Worm (Caenorhabditis elegans) whole organism, early embryonic: ENCODE measurements around the gene F38B7.17.
A peak's percentile ranks its signal among the peaks of the same experiment; 100 is the strongest.

Experiments used
- B0310.2 ChIP-seq: sonication (generic microtip); optimal IDR thresholded peaks from 2 replicates; lab custom pipeline; 2016; ENCODE audit warnings: mild to moderate bottlenecking, missing genetic modification characterization, missing compliant biosample characterization
- F13C5.2 ChIP-seq: sonication (generic microtip); optimal IDR thresholded peaks from 2 replicates; lab custom pipeline; 2017; ENCODE audit warnings: mild to moderate bottlenecking, missing genetic modification characterization, inconsistent platforms, missing compliant biosample characterization
- aly-1 ChIP-seq: sonication (generic microtip); optimal IDR thresholded peaks from 2 replicates; lab custom pipeline; 2016; ENCODE audit warnings: missing genetic modification characterization, missing compliant biosample characterization
- ama-1 ChIP-seq: fragments of 150-350 bp; optimal IDR thresholded peaks from 2 replicates; lab custom pipeline; 2014
- ceh-13 ChIP-seq: fragments of 200-800 bp; sonication (Bioruptor generic); optimal IDR thresholded peaks from 2 replicates; lab custom pipeline; 2018; ENCODE audit warnings: mild to moderate bottlenecking, missing genetic modification characterization, missing compliant biosample characterization
- ceh-36 ChIP-seq: sonication (generic microtip); optimal IDR thresholded peaks from 2 replicates; lab custom pipeline; 2016; ENCODE audit warnings: missing genetic modification characterization, inconsistent platforms, missing compliant biosample characterization
- ets-7 ChIP-seq: sonication (generic microtip); optimal IDR thresholded peaks from 2 replicates; lab custom pipeline; 2016; ENCODE audit warnings: missing genotype, missing genetic modification characterization, missing compliant biosample characterization
- flt-1 ChIP-seq: fragments of 200-800 bp; sonication (Bioruptor generic); IDR thresholded peaks from 2 replicates; pipeline ENCODE4 v1.3.6; 2022; ENCODE audit warnings: missing genetic modification characterization, missing compliant biosample characterization
- hmbx-1 ChIP-seq: sonication (generic microtip); optimal IDR thresholded peaks from 2 replicates; lab custom pipeline; 2016; ENCODE audit warnings: mild to moderate bottlenecking, missing genetic modification characterization, missing compliant biosample characterization
- hmg-4 ChIP-seq: fragments of 200-800 bp; sonication (Bioruptor generic); optimal IDR thresholded peaks from 2 replicates; lab custom pipeline; 2018; ENCODE audit warnings: mild to moderate bottlenecking, missing genetic modification characterization, missing compliant biosample characterization
- hnd-1 ChIP-seq: sonication (generic microtip); optimal IDR thresholded peaks from 2 replicates; lab custom pipeline; 2016; ENCODE audit warnings: missing genetic modification characterization, missing compliant biosample characterization
- pes-1 ChIP-seq: fragments of 200-800 bp; sonication (Bioruptor generic); IDR thresholded peaks from 2 replicates; pipeline ENCODE4 v1.3.6; 2022; ENCODE audit warnings: missing genetic modification reagents, missing genetic modification characterization, missing compliant biosample characterization
- scrt-1 ChIP-seq: fragments of 200-800 bp; sonication (Bioruptor generic); IDR thresholded peaks from 2 replicates; pipeline ENCODE4 v1.3.6; 2022; ENCODE audit warnings: missing genetic modification characterization, missing compliant biosample characterization
- sea-1 ChIP-seq: fragments of 200-800 bp; sonication (Bioruptor generic); conservative IDR thresholded peaks from 2 replicates; pipeline ENCODE4 v1.3.6; 2022; ENCODE audit warnings: missing genetic modification characterization, missing compliant biosample characterization
- tbx-11 ChIP-seq: fragments of 200-800 bp; sonication (Bioruptor generic); IDR thresholded peaks from 2 replicates; pipeline ENCODE4 v1.3.6; 2022; ENCODE audit warnings: missing genetic modification characterization, missing compliant biosample characterization
- tbx-37 ChIP-seq: fragments of 200-800 bp; sonication (Bioruptor generic); conservative IDR thresholded peaks from 2 replicates; pipeline ENCODE4 v1.3.6; 2022; ENCODE audit warnings: missing genetic modification reagents, missing genetic modification characterization, missing compliant biosample characterization
- tra-4 ChIP-seq: sonication (generic microtip); optimal IDR thresholded peaks from 2 replicates; lab custom pipeline; 2017; ENCODE audit warnings: missing genetic modification characterization, missing compliant biosample characterization

Gene F38B7.17

DNA sequence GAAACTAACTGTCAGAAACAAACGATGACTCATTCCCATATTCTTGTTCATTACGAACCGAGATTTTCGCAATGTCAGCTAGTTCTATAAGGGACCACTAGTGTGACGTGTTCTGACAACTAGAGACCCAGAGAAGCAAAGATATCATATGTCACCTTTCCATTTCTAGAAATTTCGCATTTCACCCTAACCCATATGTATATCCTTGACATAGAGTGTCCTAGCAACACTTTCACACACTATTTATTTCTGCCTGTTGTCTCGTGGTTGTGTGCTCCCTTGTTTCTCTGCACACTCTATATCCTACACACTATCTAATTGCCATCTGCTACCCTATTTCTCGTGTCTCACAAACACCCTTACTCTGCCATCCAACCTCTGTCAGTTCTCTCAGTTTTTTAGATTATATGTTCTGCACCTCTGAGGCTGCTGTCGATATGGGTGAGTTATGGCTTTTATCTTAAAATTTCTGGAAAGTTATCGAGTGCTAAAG, at the start of gene F38B7.17, which contains the start of gene F38B7.3:
Gene F38B7.17, minus strand, starts transcription at position 51 of the 493 bp plus-strand sequence.
Gene F38B7.3, plus strand, starts transcription at position 194 of the 493 bp plus-strand sequence.
- peak; percentile 38 for TF ChIP-seq F13C5.2 (tag; lab: Kevin White, UChicago)
- TF ChIP-seq ceh-36 (tag; lab: Kevin White, UChicago), result no peak
- TF ChIP-seq sea-1 (GFP tag; lab: Robert Waterston, UW), result no peak
- no peak for TF ChIP-seq tbx-11 (GFP tag; lab: Robert Waterston, UW)
- TF ChIP-seq ama-1 (lab: Kevin White, UChicago), result no peak
- TF ChIP-seq tra-4, result no peak

DNA sequence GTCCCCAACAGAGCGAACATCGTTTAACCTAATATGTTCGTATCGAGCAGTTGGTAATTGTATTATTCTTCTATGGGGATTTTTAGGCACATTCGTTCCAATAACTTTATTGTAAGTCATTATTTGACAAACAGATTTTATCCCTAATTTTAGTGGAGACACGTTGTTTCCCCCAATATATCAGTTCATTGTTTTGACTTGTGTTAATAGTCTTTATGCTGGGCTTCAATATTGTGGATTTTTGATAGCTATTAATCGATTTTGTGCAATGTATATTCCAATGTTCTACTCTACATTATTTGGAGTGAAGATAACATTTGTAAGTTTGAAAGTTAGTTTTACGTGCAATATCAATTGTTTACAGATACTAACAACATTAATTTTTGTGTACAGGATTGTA, 45.1 kb upstream of the F38B7.17 start:
- no peak for TF ChIP-seq sea-1 (GFP tag; lab: Robert Waterston, UW)
- no peak for TF ChIP-seq ceh-13 (GFP tag; lab: Kevin White, UChicago)
- no peak for TF ChIP-seq aly-1 (tag; lab: Kevin White, UChicago)

DNA sequence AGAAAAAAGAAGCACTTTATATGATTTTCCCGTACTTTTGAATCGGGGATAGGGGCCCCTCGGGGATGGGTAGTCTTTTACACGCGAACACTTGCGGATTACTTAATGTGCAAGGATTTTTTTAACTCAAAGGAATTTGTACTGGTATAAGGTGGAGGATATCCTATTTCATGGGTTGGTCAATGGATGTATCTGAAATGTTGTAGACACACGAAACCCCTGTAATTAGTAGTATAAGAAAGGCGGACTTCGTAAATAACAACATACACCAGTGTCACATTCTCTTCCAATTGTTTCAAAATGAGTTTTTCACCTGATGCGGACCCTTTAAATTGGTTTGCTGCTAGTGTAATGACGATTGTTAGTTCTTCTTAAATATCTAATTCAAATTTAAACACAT, 44.7 kb upstream of the F38B7.17 start, which contains the start of gene srx-80:
Gene srx-80, plus strand, starts transcription at position 301 of the 400 bp plus-strand sequence.
- TF ChIP-seq ama-1 (lab: Kevin White, UChicago) (no peak), scrt-1 (GFP tag; lab: Robert Waterston, UW) (no peak), B0310.2 (no peak), ceh-36 (tag; lab: Kevin White, UChicago) (no peak), sea-1 (GFP tag; lab: Robert Waterston, UW) (no peak), tbx-37 (GFP tag; lab: Robert Waterston, UW) (no peak), ceh-13 (GFP tag; lab: Kevin White, UChicago) (no peak), ets-7 (no peak), hnd-1 (no peak), tra-4 (no peak), tbx-11 (GFP tag; lab: Robert Waterston, UW) (no peak), hmbx-1 (tag; lab: Kevin White, UChicago) (no peak), flt-1 (GFP tag; lab: Robert Waterston, UW) (no peak), pes-1 (GFP tag; lab: Robert Waterston, UW) (no peak), hmg-4 (GFP tag; lab: Kevin White, UChicago) (no peak), aly-1 (tag; lab: Kevin White, UChicago) (no peak), F13C5.2 (tag; lab: Kevin White, UChicago) (no peak)

DNA sequence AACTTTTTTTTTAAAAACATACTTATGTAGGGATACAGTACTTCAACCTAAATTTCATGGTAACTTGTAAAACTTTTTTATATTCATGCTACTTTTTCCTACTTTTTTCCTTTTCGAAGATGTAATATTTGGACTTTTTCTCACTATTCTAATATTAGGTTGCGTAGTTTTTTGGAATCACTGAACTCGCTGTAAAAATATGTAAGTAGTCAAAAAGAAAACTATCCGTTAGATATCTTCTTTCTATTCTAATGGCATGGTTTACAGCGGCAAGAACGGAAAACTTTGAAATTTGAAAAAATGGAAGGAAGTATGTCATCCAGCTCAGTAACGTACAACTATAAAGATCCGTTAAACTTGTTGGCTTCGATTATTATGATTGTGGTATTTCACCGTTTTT, 40.7 kb upstream of the F38B7.17 start, which contains the start of gene srx-82:
Gene srx-82, plus strand, starts transcription at position 301 of the 400 bp plus-strand sequence.
- no peak for TF ChIP-seq ceh-13 (GFP tag; lab: Kevin White, UChicago)
- TF ChIP-seq scrt-1 (GFP tag; lab: Robert Waterston, UW), result no peak
- no peak for TF ChIP-seq hmbx-1 (tag; lab: Kevin White, UChicago)
- TF ChIP-seq tbx-37 (GFP tag; lab: Robert Waterston, UW), result no peak
- no peak for TF ChIP-seq ama-1 (lab: Kevin White, UChicago)
- TF ChIP-seq aly-1 (tag; lab: Kevin White, UChicago), result no peak
- no peak for TF ChIP-seq flt-1 (GFP tag; lab: Robert Waterston, UW)
- no peak for TF ChIP-seq sea-1 (GFP tag; lab: Robert Waterston, UW)
- TF ChIP-seq ceh-36 (tag; lab: Kevin White, UChicago), result no peak
- TF ChIP-seq ets-7, result no peak
- no peak for TF ChIP-seq hmg-4 (GFP tag; lab: Kevin White, UChicago)
- no peak for TF ChIP-seq B0310.2
- no peak for TF ChIP-seq pes-1 (GFP tag; lab: Robert Waterston, UW)
- TF ChIP-seq F13C5.2 (tag; lab: Kevin White, UChicago), result no peak

DNA sequence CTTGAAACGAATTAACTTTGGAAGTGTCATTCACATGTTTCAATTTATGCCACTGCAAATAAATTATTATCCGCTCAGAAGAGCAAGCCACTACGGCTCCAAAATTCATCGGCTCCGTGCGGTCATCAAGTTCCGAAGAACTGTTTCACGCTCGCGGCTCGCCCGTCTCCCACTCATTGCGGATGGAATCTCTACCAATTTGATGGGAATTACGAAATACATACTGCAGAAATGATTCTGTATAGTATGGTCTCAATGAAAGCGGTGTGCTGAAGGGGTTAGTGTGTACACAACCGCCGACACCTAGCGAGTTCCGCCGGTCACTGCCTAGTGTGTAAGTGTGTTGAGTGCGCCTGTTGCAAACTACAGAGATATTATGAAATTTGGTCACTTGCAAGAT, 36.4 kb upstream of the F38B7.17 start:
- TF ChIP-seq ceh-13 (GFP tag; lab: Kevin White, UChicago), result no peak
- no peak for TF ChIP-seq tra-4
- TF ChIP-seq scrt-1 (GFP tag; lab: Robert Waterston, UW), result no peak
- TF ChIP-seq F13C5.2 (tag; lab: Kevin White, UChicago), result no peak
- TF ChIP-seq B0310.2, result no peak
- TF ChIP-seq hmg-4 (GFP tag; lab: Kevin White, UChicago), result no peak
- no peak for TF ChIP-seq ceh-36 (tag; lab: Kevin White, UChicago)
- TF ChIP-seq ama-1 (lab: Kevin White, UChicago), result no peak
- TF ChIP-seq tbx-11 (GFP tag; lab: Robert Waterston, UW), result no peak
- TF ChIP-seq ets-7, result no peak
- no peak for TF ChIP-seq flt-1 (GFP tag; lab: Robert Waterston, UW)
- no peak for TF ChIP-seq hmbx-1 (tag; lab: Kevin White, UChicago)
- TF ChIP-seq hnd-1, result no peak
- TF ChIP-seq aly-1 (tag; lab: Kevin White, UChicago), result no peak
- no peak for TF ChIP-seq sea-1 (GFP tag; lab: Robert Waterston, UW)
- TF ChIP-seq tbx-37 (GFP tag; lab: Robert Waterston, UW), result no peak
- no peak for TF ChIP-seq pes-1 (GFP tag; lab: Robert Waterston, UW)

DNA sequence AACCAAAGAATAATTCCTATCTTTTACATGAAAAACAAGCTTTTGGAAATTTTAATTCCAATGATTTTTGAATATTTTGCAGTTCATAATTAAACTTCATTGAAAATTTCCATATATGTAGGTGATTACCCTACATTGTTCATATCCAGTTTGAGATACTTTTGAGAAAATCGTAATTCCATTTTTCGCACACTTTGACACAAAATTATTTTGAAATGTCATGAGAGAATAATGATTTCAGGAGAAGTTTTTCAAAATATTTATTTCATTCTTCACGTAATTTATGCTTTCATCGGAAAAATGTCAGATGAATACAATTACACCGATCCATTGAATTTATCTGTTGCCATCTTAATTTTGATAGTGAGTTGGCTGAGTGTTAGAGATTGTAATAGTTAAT, 34.4 kb upstream of the F38B7.17 start, which contains the start of gene srx-88:
Gene srx-88, plus strand, starts transcription at position 301 of the 400 bp plus-strand sequence.
- no peak for TF ChIP-seq hmg-4 (GFP tag; lab: Kevin White, UChicago)
- no peak for TF ChIP-seq aly-1 (tag; lab: Kevin White, UChicago)
- TF ChIP-seq ama-1 (lab: Kevin White, UChicago), result no peak
- TF ChIP-seq hmbx-1 (tag; lab: Kevin White, UChicago), result no peak
- TF ChIP-seq flt-1 (GFP tag; lab: Robert Waterston, UW), result no peak

DNA sequence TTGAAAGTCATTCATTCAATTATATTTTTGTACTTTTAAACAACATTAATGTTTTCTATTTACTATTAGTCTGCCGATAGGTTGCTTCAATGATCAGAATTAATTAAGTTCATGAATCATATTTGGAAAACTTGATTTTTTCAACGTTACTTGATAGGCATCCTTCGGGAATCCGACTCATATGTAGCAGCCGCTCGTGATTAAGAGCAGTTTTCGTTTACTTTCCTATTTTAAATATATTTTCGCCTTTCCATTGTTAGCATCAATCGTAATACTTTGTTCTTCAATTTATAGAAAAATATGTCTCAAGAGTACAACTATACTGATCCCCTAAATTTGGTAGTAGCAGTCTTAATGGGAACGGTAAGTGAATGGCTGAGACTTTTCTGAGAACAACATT, 32.1 kb upstream of the F38B7.17 start, which contains the start of gene srx-90:
Gene srx-90, plus strand, starts transcription at position 301 of the 400 bp plus-strand sequence.
- TF ChIP-seq scrt-1 (GFP tag; lab: Robert Waterston, UW) (no peak), ceh-13 (GFP tag; lab: Kevin White, UChicago) (no peak), hmbx-1 (tag; lab: Kevin White, UChicago) (no peak), B0310.2 (no peak), aly-1 (tag; lab: Kevin White, UChicago) (no peak), ceh-36 (tag; lab: Kevin White, UChicago) (no peak), F13C5.2 (tag; lab: Kevin White, UChicago) (no peak), tra-4 (no peak), pes-1 (GFP tag; lab: Robert Waterston, UW) (no peak), flt-1 (GFP tag; lab: Robert Waterston, UW) (no peak), sea-1 (GFP tag; lab: Robert Waterston, UW) (no peak)
